Fruit fly (Drosophila melanogaster): ENCODE measurements around the gene CG11663.

The CG11663 gene

dm6 chrX:908763-909497, 14.6 kb downstream of the CG11663 start (continued):
- TF ChIP-seq Adf1 (GFP tag; IDR thresholded peaks at IDR 0.05) (peak; percentile 78), CG4282 (GFP tag; optimal IDR thresholded peaks at IDR 0.05) (no peak), CG5180 (GFP tag; optimal IDR thresholded peaks at IDR 0.05) (peak; percentile 92), Sry-β (GFP tag; optimal IDR thresholded peaks at IDR 0.05) (no peak), prd (optimal IDR thresholded peaks at IDR 0.05) (no peak), prd (GFP tag; IDR thresholded peaks at IDR 0.05) (no peak), Aef1 (GFP tag; IDR thresholded peaks at IDR 0.05) (no peak), nerfin-1 (tag; optimal IDR thresholded peaks at IDR 0.05) (no peak), CG8924 (tag; optimal IDR thresholded peaks at IDR 0.05) (no peak), z (GFP tag; IDR thresholded peaks at IDR 0.05) (peak; percentile 96), CG7963 (GFP tag; IDR thresholded peaks at IDR 0.05; ENCODE audit: partially characterized antibody) (no peak), insv (GFP tag; optimal IDR thresholded peaks at IDR 0.05) (no peak), CG30431 (GFP tag; optimal IDR thresholded peaks at IDR 0.05) (no peak), CG1832 (GFP tag; optimal IDR thresholded peaks at IDR 0.05) (no peak), CG4360 (GFP tag; IDR thresholded peaks at IDR 0.05) (peak; percentile 50; the same call in 1 of the 2 replicates), CG7372 (GFP tag; IDR thresholded peaks at IDR 0.05) (no peak)

dm6 chrX:921359-921758, 27.1 kb downstream of the CG11663 start:
- TF ChIP-seq lilli (GFP tag; optimal IDR thresholded peaks at IDR 0.05), result peak; percentile 16
- TF ChIP-seq CG15479 (GFP tag; optimal IDR thresholded peaks at IDR 0.05), result no peak
- TF ChIP-seq bab2 (GFP tag; optimal IDR thresholded peaks at IDR 0.05), result no peak
- TF ChIP-seq CG2120 (GFP tag; optimal IDR thresholded peaks at IDR 0.05), result peak; percentile 52
- 0 out of 2 replicates have a peak, but pooled peaks have one; percentile 7 for TF ChIP-seq Ada2b (GFP tag; IDR thresholded peaks at IDR 0.05)
- no peak for TF ChIP-seq CG31441 (GFP tag; IDR thresholded peaks at IDR 0.05)
- TF ChIP-seq CG14710 (tag; optimal IDR thresholded peaks at IDR 0.05), result no peak
- peak; percentile 3 for TF ChIP-seq CG12391 (tag; optimal IDR thresholded peaks at IDR 0.05)
- TF ChIP-seq bsh (GFP tag; optimal IDR thresholded peaks at IDR 0.05), result peak in 1 of 2 experiments; percentile 25
- TF ChIP-seq BtbVII (GFP tag; optimal IDR thresholded peaks at IDR 0.05), result no peak
- peak; percentile 59 for TF ChIP-seq Ets65A (GFP tag)
- no peak for TF ChIP-seq nerfin-1 (tag; optimal IDR thresholded peaks at IDR 0.05)
- no peak for TF ChIP-seq CG10147 (GFP tag; optimal IDR thresholded peaks at IDR 0.05)
- TF ChIP-seq CG2202 (tag; optimal IDR thresholded peaks at IDR 0.05), result no peak
- TF ChIP-seq p53 (GFP tag; optimal IDR thresholded peaks at IDR 0.05), result no peak
- no peak for TF ChIP-seq CG11504 (tag; optimal IDR thresholded peaks at IDR 0.05)
- TF ChIP-seq TFAM (GFP tag; optimal IDR thresholded peaks at IDR 0.05), result no peak
- no peak for TF ChIP-seq gcm2 (GFP tag; optimal IDR thresholded peaks at IDR 0.05)
- TF ChIP-seq CG17568 (GFP tag; optimal IDR thresholded peaks at IDR 0.05), result no peak
- peak; percentile 2 for TF ChIP-seq CG13424 (tag; optimal IDR thresholded peaks at IDR 0.05)
- TF ChIP-seq zfh1 (GFP tag; IDR thresholded peaks at IDR 0.05), result 0 out of 3 replicates have a peak, but pooled peaks have one; percentile 14
- no peak for TF ChIP-seq wek (GFP tag; optimal IDR thresholded peaks at IDR 0.05)
- TF ChIP-seq ab (GFP tag; optimal IDR thresholded peaks at IDR 0.05), result no peak
- TF ChIP-seq unc-4 (GFP tag; IDR thresholded peaks at IDR 0.05; ENCODE audit: partially characterized antibody), result no peak
- no peak for TF ChIP-seq dmrt99B (tag; optimal IDR thresholded peaks at IDR 0.05)
- TF ChIP-seq pum (GFP tag; optimal IDR thresholded peaks at IDR 0.05), result no peak
- TF ChIP-seq CG4707 (GFP tag; optimal IDR thresholded peaks at IDR 0.05), result no peak
- TF ChIP-seq CG13775 (GFP tag; optimal IDR thresholded peaks at IDR 0.05), result no peak
- TF ChIP-seq CG2678 (tag; optimal IDR thresholded peaks at IDR 0.05), result no peak
- TF ChIP-seq CG6791 (GFP tag; IDR thresholded peaks at IDR 0.05; ENCODE audit: partially characterized antibody), result no peak
- no peak for TF ChIP-seq CG30403 (GFP tag; optimal IDR thresholded peaks at IDR 0.05)
- TF ChIP-seq D19B (GFP tag; optimal IDR thresholded peaks at IDR 0.05), result peak; percentile 45
- TF ChIP-seq CG4854 (GFP tag; optimal IDR thresholded peaks at IDR 0.05), result no peak
- no peak for TF ChIP-seq mirr (GFP tag; optimal IDR thresholded peaks at IDR 0.05)
